Worm (Caenorhabditis elegans) whole organism, L4 larva: ENCODE data around the gene far-8.

Experiments used
- F37D6.2 ChIP-seq: sonication (generic microtip); optimal IDR thresholded peaks from 2 replicates; lab custom pipeline; 2016; ENCODE audit warnings: mild to moderate bottlenecking, missing genetic modification characterization, missing compliant biosample characterization
- T20F7.1 ChIP-seq: fragments of 200-800 bp; sonication (Bioruptor generic); optimal IDR thresholded peaks from 2 replicates; lab custom pipeline; 2018; ENCODE audit warnings: mild to moderate bottlenecking, missing genetic modification characterization, missing compliant biosample characterization
- T26A8.4 ChIP-seq: fragments of 200-800 bp; sonication (Bioruptor generic); IDR thresholded peaks from 2 replicates; pipeline ENCODE4 v1.3.6; 2022; ENCODE audit warnings: missing genetic modification characterization, missing compliant biosample characterization
- Y5F2A.4 ChIP-seq: fragments of 200-800 bp; sonication (Bioruptor generic); optimal IDR thresholded peaks from 2 replicates; lab custom pipeline; 2018; ENCODE audit warnings: mild to moderate bottlenecking, missing genetic modification characterization, missing compliant biosample characterization
- aha-1 ChIP-seq: fragments of 150-350 bp; peaks from one replicate; lab custom pipeline; 2014; ENCODE audit warnings: missing biosample characterization, missing genetic modification characterization
- ama-1 ChIP-seq: fragments of 150-350 bp; optimal IDR thresholded peaks from 2 replicates; lab custom pipeline; 2014; ENCODE audit warnings: inconsistent platforms, mixed read lengths
- arid-1 ChIP-seq: fragments of 200-800 bp; sonication (Bioruptor generic); conservative IDR thresholded peaks from 2 replicates; pipeline ENCODE4 v1.3.6; 2022; ENCODE audit warnings: missing genetic modification reagents, missing genetic modification characterization, missing compliant biosample characterization
- attf-4 ChIP-seq: sonication (generic microtip); optimal IDR thresholded peaks from 3 replicates; lab custom pipeline; 2017; ENCODE audit warnings: missing biosample characterization, missing genetic modification characterization
- ceh-20 ChIP-seq: fragments of 200-800 bp; sonication (Bioruptor generic); IDR thresholded peaks from 2 replicates; pipeline ENCODE4 v1.3.6; 2022; ENCODE audit warnings: missing genetic modification reagents, missing genetic modification characterization, missing compliant biosample characterization
- ceh-82 ChIP-seq: sonication (generic microtip); optimal IDR thresholded peaks from 2 replicates; lab custom pipeline; 2017; ENCODE audit warnings: missing biosample characterization, missing genetic modification characterization
- ces-1 ChIP-seq: fragments of 150-350 bp; sonication (generic microtip); optimal IDR thresholded peaks from 4 replicates; lab custom pipeline; 2014; ENCODE audit warnings: missing biosample characterization, missing genetic modification reagents, missing genetic modification characterization
- ctbp-1 ChIP-seq: fragments of 200-800 bp; sonication (Bioruptor generic); IDR thresholded peaks from 2 replicates; pipeline ENCODE4 v1.3.6; 2022; ENCODE audit warnings: missing genetic modification reagents, missing genetic modification characterization, missing compliant biosample characterization
- daf-12 ChIP-seq: fragments of 150-350 bp; optimal IDR thresholded peaks from 2 replicates; lab custom pipeline; 2014; ENCODE audit warnings: missing biosample characterization, missing genetic modification reagents, missing genetic modification characterization
- daf-16 ChIP-seq, 3 experiments: sonication (generic microtip); optimal IDR thresholded peaks; 2 replicates each; lab custom pipeline; 2016 to 2017; ENCODE audit warnings: missing genetic modification characterization in 3 of 3, missing genetic modification reagents in 3 of 3, mild to moderate bottlenecking in 2 of 3, missing compliant biosample characterization in 2 of 3, missing biosample characterization in 1 of 3, moderate library complexity in 1 of 3
- daf-19 ChIP-seq: fragments of 200-800 bp; sonication (Bioruptor generic); conservative IDR thresholded peaks from 2 replicates; pipeline ENCODE4 v1.3.6; 2022; ENCODE audit warnings: missing genetic modification characterization, missing compliant biosample characterization
- daf-8 ChIP-seq: fragments of 200-800 bp; sonication (Bioruptor generic); IDR thresholded peaks from 2 replicates; pipeline ENCODE4 v1.3.6; 2022; ENCODE audit warnings: missing genetic modification characterization, missing compliant biosample characterization
- dmd-6 ChIP-seq: fragments of 200-800 bp; sonication (Bioruptor generic); IDR thresholded peaks from 2 replicates; pipeline ENCODE4 v1.3.6; 2022; ENCODE audit warnings: missing genetic modification reagents, missing genetic modification characterization, missing compliant biosample characterization
- dpl-1 ChIP-seq: fragments of 150-350 bp; optimal IDR thresholded peaks from 2 replicates; lab custom pipeline; 2014; ENCODE audit warnings: missing biosample characterization, missing genetic modification reagents, missing genetic modification characterization
- dve-1 ChIP-seq: sonication (generic microtip); optimal IDR thresholded peaks from 2 replicates; lab custom pipeline; 2017; ENCODE audit warnings: antibody characterized with exemption, mild to moderate bottlenecking, missing genetic modification characterization, missing compliant biosample characterization; ENCODE audit not compliant: insufficient read depth
- egl-43 ChIP-seq: fragments of 200-800 bp; sonication (Bioruptor generic); IDR thresholded peaks from 2 replicates; pipeline ENCODE4 v1.3.6; 2022; ENCODE audit warnings: missing genetic modification reagents, missing genetic modification characterization, missing compliant biosample characterization
- fkh-10 ChIP-seq: fragments of 150-350 bp; optimal IDR thresholded peaks from 2 replicates; lab custom pipeline; 2014; ENCODE audit warnings: missing biosample characterization, missing genetic modification reagents, missing genetic modification characterization
- hif-1 ChIP-seq, 2 experiments: sonication (generic microtip); optimal IDR thresholded peaks; 2 replicates each; lab custom pipeline; 2016 to 2017; ENCODE audit warnings: missing compliant biosample characterization in 2 of 2, missing genetic modification characterization in 2 of 2, missing genetic modification reagents in 2 of 2, missing genotype in 2 of 2, mild to moderate bottlenecking in 1 of 2
- hlh-11 ChIP-seq: fragments of 200-800 bp; sonication (Bioruptor generic); optimal IDR thresholded peaks from 2 replicates; lab custom pipeline; 2018; ENCODE audit warnings: mild to moderate bottlenecking, missing genetic modification characterization, missing compliant biosample characterization
- hlh-30 ChIP-seq: sonication (generic microtip); optimal IDR thresholded peaks from 2 replicates; lab custom pipeline; 2017; ENCODE audit warnings: antibody characterized with exemption, mild to moderate bottlenecking, missing genetic modification characterization, missing compliant biosample characterization; ENCODE audit not compliant: insufficient read depth
- hmg-1.1 ChIP-seq: fragments of 200-800 bp; sonication (Bioruptor generic); IDR thresholded peaks from 2 replicates; pipeline ENCODE4 v1.3.6; 2022; ENCODE audit warnings: missing genetic modification reagents, missing genetic modification characterization, missing compliant biosample characterization
- jun-1 ChIP-seq: fragments of 150-350 bp; optimal IDR thresholded peaks from 2 replicates; lab custom pipeline; 2014; ENCODE audit warnings: missing biosample characterization, missing genetic modification reagents, missing genetic modification characterization
- lin-1 ChIP-seq: fragments of 200-800 bp; sonication (Bioruptor generic); IDR thresholded peaks from 2 replicates; pipeline ENCODE4 v1.3.6; 2022; ENCODE audit warnings: missing genetic modification reagents, missing genetic modification characterization, missing compliant biosample characterization
- lin-38 ChIP-seq: fragments of 200-800 bp; sonication (Bioruptor generic); IDR thresholded peaks from 2 replicates; pipeline ENCODE4 v1.3.6; 2022; ENCODE audit warnings: missing genetic modification reagents, missing genetic modification characterization, missing compliant biosample characterization
- lir-3 ChIP-seq: sonication (generic microtip); optimal IDR thresholded peaks from 2 replicates; lab custom pipeline; 2016; ENCODE audit warnings: mild to moderate bottlenecking, missing genetic modification characterization, missing compliant biosample characterization
- lsy-2 ChIP-seq, 2 experiments: fragments of 150-350 bp in 1 of 2; sonication (generic microtip) in 1 of 2; optimal IDR thresholded peaks; 2 replicates each; lab custom pipeline; 2014 to 2017; ENCODE audit warnings: missing biosample characterization in 2 of 2, missing genetic modification characterization in 2 of 2
- madf-5 ChIP-seq, 2 experiments: fragments of 200-800 bp; sonication (Bioruptor generic); IDR thresholded peaks; 2 replicates each; pipeline ENCODE4 v1.3.6; 2022; ENCODE audit warnings: missing compliant biosample characterization in 2 of 2, missing genetic modification characterization in 2 of 2
- mdl-1 ChIP-seq, 2 experiments: fragments of 150-350 bp in 1 of 2; sonication (generic microtip) in 1 of 2; optimal IDR thresholded peaks; 2 replicates each; lab custom pipeline; 2014 to 2017; ENCODE audit warnings: missing biosample characterization in 2 of 2, missing genetic modification characterization in 2 of 2
- mdt-29 ChIP-seq: fragments of 200-800 bp; sonication (Bioruptor generic); IDR thresholded peaks from 2 replicates; pipeline ENCODE4 v1.3.6; 2022; ENCODE audit warnings: missing genetic modification reagents, missing genetic modification characterization, missing compliant biosample characterization
- mep-1 ChIP-seq: fragments of 150-350 bp; sonication (generic microtip); optimal IDR thresholded peaks from 3 replicates; lab custom pipeline; 2014; ENCODE audit warnings: missing biosample characterization, missing genetic modification characterization
- mes-2 ChIP-seq: sonication (generic microtip); optimal IDR thresholded peaks from 2 replicates; lab custom pipeline; 2016; ENCODE audit warnings: missing genotype, mild to moderate bottlenecking, missing genetic modification characterization, missing compliant biosample characterization; ENCODE audit not compliant: poor library complexity, severe bottlenecking
- nhr-11 ChIP-seq: fragments of 150-350 bp; optimal IDR thresholded peaks from 2 replicates; lab custom pipeline; 2014; ENCODE audit warnings: missing biosample characterization, missing genetic modification characterization
- nhr-41 ChIP-seq: fragments of 200-800 bp; sonication (Bioruptor generic); IDR thresholded peaks from 2 replicates; pipeline ENCODE4 v1.3.6; 2022; ENCODE audit warnings: missing genetic modification reagents, missing genetic modification characterization, missing compliant biosample characterization
- nhr-42 ChIP-seq: fragments of 200-800 bp; sonication (Bioruptor generic); IDR thresholded peaks from 2 replicates; pipeline ENCODE4 v1.3.6; 2022; ENCODE audit warnings: missing genetic modification characterization, missing compliant biosample characterization
- nhr-48 ChIP-seq: sonication (generic microtip); optimal IDR thresholded peaks from 2 replicates; lab custom pipeline; 2016; ENCODE audit warnings: mild to moderate bottlenecking, missing genetic modification characterization, missing compliant biosample characterization
- nhr-76 ChIP-seq: fragments of 150-350 bp; optimal IDR thresholded peaks from 2 replicates; lab custom pipeline; 2014; ENCODE audit warnings: missing biosample characterization, missing genetic modification characterization
- nhr-77 ChIP-seq: fragments of 150-350 bp; optimal IDR thresholded peaks from 2 replicates; lab custom pipeline; 2014; ENCODE audit warnings: missing biosample characterization, missing genetic modification characterization
- php-3 ChIP-seq: fragments of 200-800 bp; sonication (Bioruptor generic); IDR thresholded peaks from 2 replicates; pipeline ENCODE4 v1.3.6; 2022; ENCODE audit warnings: missing genetic modification reagents, missing genetic modification characterization, missing compliant biosample characterization
- pqm-1 ChIP-seq: sonication (generic microtip); optimal IDR thresholded peaks from 2 replicates; lab custom pipeline; 2017; ENCODE audit warnings: missing biosample characterization, missing genetic modification characterization
- rbr-2 ChIP-seq: sonication (generic microtip); optimal IDR thresholded peaks from 2 replicates; lab custom pipeline; 2016; ENCODE audit warnings: missing genotype, missing genetic modification characterization, missing compliant biosample characterization
- set-16 ChIP-seq: fragments of 200-800 bp; sonication (Bioruptor generic); IDR thresholded peaks from 2 replicates; pipeline ENCODE4 v1.3.6; 2022; ENCODE audit warnings: missing genetic modification reagents, missing genetic modification characterization, missing compliant biosample characterization
- snpc-1.2 ChIP-seq: fragments of 200-800 bp; sonication (Bioruptor generic); IDR thresholded peaks from 2 replicates; pipeline ENCODE4 v1.3.6; 2022; ENCODE audit warnings: missing genetic modification reagents, missing genetic modification characterization, missing compliant biosample characterization
- spr-1 ChIP-seq: sonication (generic microtip); optimal IDR thresholded peaks from 2 replicates; lab custom pipeline; 2016; ENCODE audit warnings: mild to moderate bottlenecking, missing genetic modification characterization, missing compliant biosample characterization
- spr-3 ChIP-seq: fragments of 200-800 bp; sonication (Bioruptor generic); optimal IDR thresholded peaks from 2 replicates; lab custom pipeline; 2018; ENCODE audit warnings: mild to moderate bottlenecking, missing genetic modification characterization, missing compliant biosample characterization
- zip-11 ChIP-seq: fragments of 200-800 bp; sonication (Bioruptor generic); IDR thresholded peaks from 2 replicates; pipeline ENCODE4 v1.3.6; 2022; ENCODE audit warnings: missing genetic modification characterization, missing compliant biosample characterization
- zip-2 ChIP-seq: fragments of 150-350 bp; optimal IDR thresholded peaks from 2 replicates; lab custom pipeline; 2014; ENCODE audit warnings: missing biosample characterization, missing genetic modification characterization
- ztf-7 ChIP-seq: fragments of 150-350 bp; optimal IDR thresholded peaks from 2 replicates; lab custom pipeline; 2014; ENCODE audit warnings: missing biosample characterization, missing genetic modification characterization

far-8 gene

DNA sequence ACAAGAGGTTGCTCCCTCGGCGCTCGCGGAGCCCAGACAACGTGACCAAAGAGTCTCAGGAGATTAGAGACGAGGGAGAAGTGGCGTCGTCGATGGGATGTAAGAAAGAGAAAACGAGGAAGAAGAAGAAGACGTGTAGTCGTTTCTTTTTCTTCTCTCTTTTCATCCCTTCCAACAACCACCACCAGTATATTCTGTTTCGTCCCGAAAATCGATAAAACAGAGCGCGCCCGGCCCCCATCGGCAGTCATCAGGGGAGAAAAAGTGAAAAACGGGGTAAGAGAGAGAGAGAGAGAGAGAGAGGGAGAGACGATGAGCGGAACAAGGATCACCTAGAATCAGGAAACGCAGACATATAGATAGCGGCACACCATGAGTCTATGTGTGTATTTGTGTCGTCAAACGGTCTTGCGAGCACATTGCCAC is 45.2 kb downstream of the far-8 start:
- TF ChIP-seq T20F7.1 (GFP tag; lab: Kevin White, UChicago) (peak; percentile 61), mdt-29 (GFP tag; lab: Robert Waterston, UW) (no peak), nhr-76 (no peak), ceh-82 (no peak), hmg-1.1 (GFP tag; lab: Robert Waterston, UW) (peak; percentile 86), F37D6.2 (peak; percentile 70), hlh-11 (tag; lab: Kevin White, UChicago) (peak; percentile 80), nhr-41 (GFP tag; lab: Robert Waterston, UW) (no peak), nhr-48 (tag; lab: Kevin White, UChicago) (no peak), php-3 (0 out of 2 replicates have a peak, but pooled peaks have one; percentile 40), ces-1 (GFP tag; lab: Kevin White, UChicago) (no peak), set-16 (peak; percentile 54), lin-38 (GFP tag; lab: Robert Waterston, UW) (peak; percentile 50; the same call in 1 of the 2 replicates), daf-19 (no peak), fkh-10 (GFP tag; lab: Kevin White, UChicago) (peak; percentile 92), attf-4 (no peak), daf-12 (tag; lab: Kevin White, UChicago) (no peak), zip-2 (tag; lab: Kevin White, UChicago) (no peak), ama-1 (lab: Kevin White, UChicago) (peak; percentile 48), arid-1 (GFP tag; lab: Robert Waterston, UW) (0 out of 2 replicates have a peak, but pooled peaks have one; percentile 20), nhr-77 (tag; lab: Kevin White, UChicago) (no peak), mep-1 (tag; lab: Kevin White, UChicago) (peak; percentile 83), daf-8 (no peak), dpl-1 (GFP tag; lab: Kevin White, UChicago) (peak; percentile 26), jun-1 (tag; lab: Kevin White, UChicago) (no peak), madf-5 (GFP tag; IDR thresholded peaks at IDR 0.05; lab: Robert Waterston, UW) (no peak), snpc-1.2 (peak; percentile 48; the same call in 1 of the 2 replicates), dve-1 (tag; lab: Kevin White, UChicago) (peak; percentile 71), spr-3 (no peak), dmd-6 (peak; percentile 77), lsy-2 (tag; optimal IDR thresholded peaks at IDR 0.05; lab: Kevin White, UChicago) (peak; percentile 60 to 77), aha-1 (tag; lab: Kevin White, UChicago) (peak; percentile 94), hif-1 (tag; optimal IDR thresholded peaks at IDR 0.05; lab: Kevin White, UChicago) (peak in 1 of 2 experiments; percentile 65), rbr-2 (peak; percentile 88), spr-1 (tag; lab: Kevin White, UChicago) (peak; percentile 41), Y5F2A.4 (GFP tag; lab: Kevin White, UChicago) (no peak), zip-11 (GFP tag; lab: Robert Waterston, UW) (no peak), T26A8.4 (GFP tag; lab: Robert Waterston, UW) (peak; percentile 62), ceh-20 (GFP tag; lab: Robert Waterston, UW) (peak; percentile 23; the same call in 1 of the 2 replicates), hlh-30 (tag; lab: Kevin White, UChicago) (peak; percentile 88), ztf-7 (tag; lab: Kevin White, UChicago) (peak; percentile 7), egl-43 (peak; percentile 76), pqm-1 (tag; lab: Kevin White, UChicago) (peak; percentile 11), daf-16 (GFP tag; optimal IDR thresholded peaks at IDR 0.05; lab: Kevin White, UChicago) (no peak), daf-16 (tag; optimal IDR thresholded peaks at IDR 0.05; lab: Kevin White, UChicago) (peak; percentile 69), mes-2 (tag; lab: Kevin White, UChicago) (peak; percentile 21), ctbp-1 (GFP tag; lab: Robert Waterston, UW) (peak; percentile 78), lin-1 (GFP tag; lab: Robert Waterston, UW) (no peak), nhr-11 (tag; lab: Kevin White, UChicago) (peak; percentile 60), lir-3 (no peak), mdl-1 (tag; optimal IDR thresholded peaks at IDR 0.05; lab: Kevin White, UChicago) (peak; percentile 1 to 72), nhr-42 (GFP tag; lab: Robert Waterston, UW) (no peak)
